Fruit fly (Drosophila melanogaster) whole organism, adult: ENCODE results near the gene E23.
A peak's percentile ranks its signal among the peaks of the same experiment; 100 is the strongest.

Experiments used
- CG11617 ChIP-seq: fragments of 200-800 bp; sonication (Bioruptor generic); optimal IDR thresholded peaks from 2 replicates; lab custom pipeline; 2017; ENCODE audit warnings: mild to moderate bottlenecking, missing biosample characterization, missing genetic modification reagents, missing genetic modification characterization
- CG12768 ChIP-seq: fragments of 200-800 bp; sonication (Bioruptor generic); optimal IDR thresholded peaks from 2 replicates; lab custom pipeline; 2017; ENCODE audit warnings: missing biosample characterization, missing genetic modification characterization, mild to moderate bottlenecking, moderate library complexity, missing genetic modification reagents
- CG14711 ChIP-seq: fragments of 200-800 bp; sonication (Bioruptor generic); optimal IDR thresholded peaks from 2 replicates; lab custom pipeline; 2018; ENCODE audit warnings: missing biosample characterization, mild to moderate bottlenecking, missing genetic modification characterization, moderate library complexity
- CG1620 ChIP-seq: fragments of 200-800 bp; sonication (Bioruptor generic); optimal IDR thresholded peaks from 2 replicates; lab custom pipeline; 2016; ENCODE audit warnings: missing biosample characterization, missing genetic modification characterization
- CG33017 ChIP-seq: fragments of 200-800 bp; sonication (Bioruptor generic); optimal IDR thresholded peaks from 2 replicates; lab custom pipeline; 2018; ENCODE audit warnings: missing biosample characterization, mild to moderate bottlenecking, missing genetic modification characterization, moderate library complexity
- CG5204 ChIP-seq: fragments of 200-800 bp; sonication (Bioruptor generic); optimal IDR thresholded peaks from 2 replicates; lab custom pipeline; 2016; ENCODE audit warnings: missing biosample characterization, missing genetic modification characterization
- CG7045 ChIP-seq: fragments of 200-800 bp; sonication (Bioruptor generic); optimal IDR thresholded peaks from 2 replicates; lab custom pipeline; 2017; ENCODE audit warnings: missing biosample characterization, mild to moderate bottlenecking, missing genetic modification characterization
- CG7101 ChIP-seq: fragments of 200-800 bp; sonication (Bioruptor generic); optimal IDR thresholded peaks from 2 replicates; lab custom pipeline; 2018; ENCODE audit warnings: missing biosample characterization, mild to moderate bottlenecking, missing genetic modification characterization, moderate library complexity
- Clk ChIP-seq: fragments of 200-800 bp; sonication (Bioruptor generic); optimal IDR thresholded peaks from 2 replicates; lab custom pipeline; 2017; ENCODE audit warnings: missing biosample characterization, missing genetic modification characterization
- Crg-1 ChIP-seq: fragments of 200-800 bp; sonication (Bioruptor generic); optimal IDR thresholded peaks from 2 replicates; lab custom pipeline; 2016; ENCODE audit warnings: missing biosample characterization, missing genetic modification characterization
- Hr96 ChIP-seq: fragments of 200-800 bp; sonication (Bioruptor generic); optimal IDR thresholded peaks from 2 replicates; lab custom pipeline; 2016; ENCODE audit warnings: missing biosample characterization, missing genetic modification characterization
- Mnt ChIP-seq: fragments of 200-800 bp; sonication (Bioruptor generic); optimal IDR thresholded peaks from 2 replicates; lab custom pipeline; 2016; ENCODE audit warnings: missing biosample characterization, mild to moderate bottlenecking, missing genetic modification characterization
- bab1 ChIP-seq: fragments of 200-800 bp; sonication (Bioruptor generic); optimal IDR thresholded peaks from 3 replicates; lab custom pipeline; 2019; ENCODE audit warnings: missing biosample characterization, mild to moderate bottlenecking, missing genetic modification characterization, moderate library complexity
- cic ChIP-seq: fragments of 200-800 bp; sonication (Bioruptor generic); optimal IDR thresholded peaks from 2 replicates; lab custom pipeline; 2017; ENCODE audit warnings: missing biosample characterization, mild to moderate bottlenecking, missing genetic modification characterization, moderate library complexity
- cnc ChIP-seq, 2 experiments: fragments of >200 bp; optimal IDR thresholded peaks; 2 replicates each; lab custom pipeline; 2017
- kay ChIP-seq: fragments of 200-800 bp; sonication (Bioruptor generic); peaks from one replicate; lab custom pipeline; 2016; ENCODE audit warnings: missing biosample characterization, missing genetic modification characterization, borderline replicate concordance
- ovo ChIP-seq: fragments of 200-800 bp; sonication (Bioruptor generic); optimal IDR thresholded peaks from 2 replicates; lab custom pipeline; 2016; ENCODE audit warnings: missing biosample characterization, missing genetic modification characterization
- pad ChIP-seq: fragments of 200-800 bp; sonication (Bioruptor generic); optimal IDR thresholded peaks from 3 replicates; lab custom pipeline; 2017; ENCODE audit warnings: missing biosample characterization, missing genetic modification characterization, mild to moderate bottlenecking, moderate library complexity, missing genetic modification reagents
- tj ChIP-seq: fragments of 200-800 bp; sonication (Bioruptor generic); optimal IDR thresholded peaks from 3 replicates; lab custom pipeline; 2017; ENCODE audit warnings: missing biosample characterization, mild to moderate bottlenecking, missing genetic modification characterization, moderate library complexity
- toe ChIP-seq: fragments of 200-800 bp; sonication (Bioruptor generic); optimal IDR thresholded peaks from 2 replicates; lab custom pipeline; 2016; ENCODE audit warnings: missing biosample characterization, missing genetic modification characterization

E23 gene

DNA sequence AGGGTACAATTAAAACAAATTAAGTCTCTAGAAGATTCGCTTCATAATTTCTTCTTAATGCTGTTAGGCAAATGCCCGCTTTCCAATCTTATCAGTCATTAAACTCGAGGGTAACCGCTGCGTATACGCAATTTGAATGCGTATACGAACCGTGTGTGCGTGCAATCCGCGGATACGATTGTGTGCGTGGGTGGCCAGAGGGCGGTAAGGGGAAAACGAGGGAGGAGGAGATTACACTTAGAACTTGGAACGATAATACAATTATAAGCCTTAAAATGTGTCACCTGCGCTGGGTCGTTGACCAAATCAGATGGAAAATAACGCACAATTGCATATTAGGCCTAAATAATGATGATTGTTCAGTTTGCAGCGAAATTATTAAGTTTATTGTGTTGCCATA lies 1.2 kb upstream of the E23 start:
- TF ChIP-seq CG7101: no peak
- TF ChIP-seq CG7045 (GFP tag; lab: Kevin White, UChicago): no peak
- TF ChIP-seq cnc (optimal IDR thresholded peaks at IDR 0.05; lab: Kevin White, UChicago): no peak
- TF ChIP-seq cic (GFP tag; lab: Kevin White, UChicago): no peak
- TF ChIP-seq Clk (GFP tag; lab: Kevin White, UChicago): no peak
- no peak for TF ChIP-seq Hr96
- TF ChIP-seq Crg-1 (GFP tag; lab: Kevin White, UChicago): no peak
- no peak for TF ChIP-seq kay (GFP tag; lab: Kevin White, UChicago)
- no peak for TF ChIP-seq CG11617 (GFP tag; lab: Kevin White, UChicago)
- no peak for TF ChIP-seq ovo

dm6 chr2L:3353791-3354190 lies 838 bp downstream of the E23 start:
- TF ChIP-seq CG1620 (GFP tag; lab: Kevin White, UChicago) (no peak), kay (GFP tag; lab: Kevin White, UChicago) (peak; percentile 57)

DNA sequence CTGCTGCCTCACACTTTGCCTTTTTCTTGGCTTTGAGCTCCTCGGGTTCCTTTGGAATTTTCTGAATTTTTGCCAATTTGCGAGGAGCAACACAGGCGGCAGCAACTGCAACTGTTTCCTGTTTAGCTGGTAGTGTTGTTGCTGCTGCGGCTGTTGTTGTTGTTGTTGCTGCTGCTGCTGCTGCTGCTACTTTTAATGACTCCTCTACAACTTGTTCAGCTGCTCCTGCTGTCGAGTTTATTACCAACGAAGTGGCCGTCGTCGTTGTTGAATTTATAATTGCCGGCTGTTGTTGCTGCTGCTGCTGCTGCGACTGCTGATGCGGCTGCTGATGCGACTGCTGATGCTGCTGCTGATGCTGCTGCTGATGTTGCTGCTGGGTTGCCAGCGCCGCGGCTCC lies 1.7 kb downstream of the E23 start:
- no peak for TF ChIP-seq CG33017 (tag; lab: Kevin White, UChicago)
- TF ChIP-seq cic (GFP tag; lab: Kevin White, UChicago): no peak
- no peak for TF ChIP-seq tj
- no peak for TF ChIP-seq Hr96
- TF ChIP-seq cnc (optimal IDR thresholded peaks at IDR 0.05; lab: Kevin White, UChicago): no peak
- no peak for TF ChIP-seq CG12768
- no peak for TF ChIP-seq ovo
- no peak for TF ChIP-seq Clk (GFP tag; lab: Kevin White, UChicago)

- TF ChIP-seq kay (GFP tag; lab: Kevin White, UChicago): no peak
- no peak for TF ChIP-seq CG7101
- TF ChIP-seq CG1620 (GFP tag; lab: Kevin White, UChicago): no peak
- no peak for TF ChIP-seq CG11617 (GFP tag; lab: Kevin White, UChicago)
- no peak for TF ChIP-seq CG5204 (GFP tag; lab: Kevin White, UChicago)
- no peak for TF ChIP-seq Crg-1 (GFP tag; lab: Kevin White, UChicago)
- TF ChIP-seq pad (GFP tag; lab: Kevin White, UChicago): no peak
- TF ChIP-seq toe (GFP tag; lab: Kevin White, UChicago): no peak
- TF ChIP-seq ovo: no peak
- no peak for TF ChIP-seq Clk (GFP tag; lab: Kevin White, UChicago)
- no peak for TF ChIP-seq CG33017 (tag; lab: Kevin White, UChicago)
- TF ChIP-seq cic (GFP tag; lab: Kevin White, UChicago): no peak
- no peak for TF ChIP-seq CG12768
Observed at dm6 chr2L:3351575-3352219, 2.9 kb downstream of the E23 start.

DNA sequence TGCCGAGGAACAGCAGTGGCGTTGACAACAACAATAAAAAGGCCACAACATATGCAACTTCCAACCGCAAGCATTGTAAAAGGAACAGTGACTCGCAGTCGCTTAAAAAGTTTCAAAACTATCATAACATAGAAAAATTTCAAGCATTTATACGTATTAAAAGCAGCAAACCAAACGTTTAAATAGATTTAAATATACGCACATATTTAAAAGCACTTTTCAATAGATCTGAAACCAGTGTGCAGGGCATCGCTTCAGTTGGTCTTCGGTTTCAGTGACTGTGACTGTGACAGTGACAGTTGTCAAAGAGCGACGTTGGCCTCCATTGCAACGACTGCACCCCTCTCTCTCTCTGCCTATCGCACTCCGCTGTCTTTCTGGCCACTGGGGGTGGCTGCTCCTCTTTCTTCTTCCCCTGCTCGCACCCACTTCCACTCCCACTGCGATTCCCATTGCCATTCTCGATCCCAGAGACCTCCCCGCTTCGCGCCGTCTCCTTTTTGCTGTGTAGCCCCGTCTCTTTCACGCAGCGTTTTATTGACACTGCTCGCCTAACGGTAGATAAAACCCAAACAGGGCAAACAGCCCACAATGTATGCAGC lies 6.4 kb downstream of the E23 start:
- TF ChIP-seq Hr96: peak; percentile 12
- TF ChIP-seq cnc (optimal IDR thresholded peaks at IDR 0.05; lab: Kevin White, UChicago): no peak
- TF ChIP-seq CG7101: peak; percentile 77
- no peak for TF ChIP-seq Crg-1 (GFP tag; lab: Kevin White, UChicago)
- TF ChIP-seq cic (GFP tag; lab: Kevin White, UChicago): no peak
- peak; percentile 64 for TF ChIP-seq CG14711
- TF ChIP-seq ovo: peak; percentile 72
- no peak for TF ChIP-seq bab1 (GFP tag; lab: Kevin White, UChicago)
- TF ChIP-seq CG5204 (GFP tag; lab: Kevin White, UChicago): peak; percentile 76
- TF ChIP-seq CG33017 (tag; lab: Kevin White, UChicago): peak; percentile 80
- TF ChIP-seq pad (GFP tag; lab: Kevin White, UChicago): peak; percentile 11
- peak; percentile 41 for TF ChIP-seq CG7045 (GFP tag; lab: Kevin White, UChicago)
- peak; percentile 29 for TF ChIP-seq toe (GFP tag; lab: Kevin White, UChicago)
- TF ChIP-seq CG12768: peak; percentile 65
- TF ChIP-seq Clk (GFP tag; lab: Kevin White, UChicago): no peak
- TF ChIP-seq CG11617 (GFP tag; lab: Kevin White, UChicago): peak; percentile 45
- TF ChIP-seq Mnt (GFP tag; lab: Kevin White, UChicago): peak; percentile 13
- TF ChIP-seq CG1620 (GFP tag; lab: Kevin White, UChicago): no peak
- peak; percentile 58 for TF ChIP-seq tj
- peak; percentile 72 for TF ChIP-seq kay (GFP tag; lab: Kevin White, UChicago)

dm6 chr2L:3346483-3346839 lies 8.2 kb downstream of the E23 start:
- TF ChIP-seq cnc (optimal IDR thresholded peaks at IDR 0.05; lab: Kevin White, UChicago) (no peak), Hr96 (no peak), Clk (GFP tag; lab: Kevin White, UChicago) (no peak), CG12768 (no peak), pad (GFP tag; lab: Kevin White, UChicago) (no peak), toe (GFP tag; lab: Kevin White, UChicago) (no peak), kay (GFP tag; lab: Kevin White, UChicago) (no peak), CG33017 (tag; lab: Kevin White, UChicago) (no peak), bab1 (GFP tag; lab: Kevin White, UChicago) (no peak), CG7101 (no peak), CG14711 (no peak), CG7045 (GFP tag; lab: Kevin White, UChicago) (no peak), CG5204 (GFP tag; lab: Kevin White, UChicago) (no peak), Mnt (GFP tag; lab: Kevin White, UChicago) (no peak), Crg-1 (GFP tag; lab: Kevin White, UChicago) (no peak), tj (no peak)
